Fruit fly (Drosophila melanogaster) whole organism, adult: ENCODE data around the gene CG10132.
A peak's percentile ranks its signal among the peaks of the same experiment; 100 is the strongest.

Experiments
- CG11617 ChIP-seq: fragments of 200-800 bp; sonication (Bioruptor generic); optimal IDR thresholded peaks from 2 replicates; lab custom pipeline; 2017; ENCODE audit warnings: mild to moderate bottlenecking, missing biosample characterization, missing genetic modification reagents, missing genetic modification characterization
- CG12768 ChIP-seq: fragments of 200-800 bp; sonication (Bioruptor generic); optimal IDR thresholded peaks from 2 replicates; lab custom pipeline; 2017; ENCODE audit warnings: missing biosample characterization, missing genetic modification characterization, mild to moderate bottlenecking, moderate library complexity, missing genetic modification reagents
- CG14711 ChIP-seq: fragments of 200-800 bp; sonication (Bioruptor generic); optimal IDR thresholded peaks from 2 replicates; lab custom pipeline; 2018; ENCODE audit warnings: missing biosample characterization, mild to moderate bottlenecking, missing genetic modification characterization, moderate library complexity
- CG1620 ChIP-seq: fragments of 200-800 bp; sonication (Bioruptor generic); optimal IDR thresholded peaks from 2 replicates; lab custom pipeline; 2016; ENCODE audit warnings: missing biosample characterization, missing genetic modification characterization
- CG33017 ChIP-seq: fragments of 200-800 bp; sonication (Bioruptor generic); optimal IDR thresholded peaks from 2 replicates; lab custom pipeline; 2018; ENCODE audit warnings: missing biosample characterization, mild to moderate bottlenecking, missing genetic modification characterization, moderate library complexity
- CG5204 ChIP-seq: fragments of 200-800 bp; sonication (Bioruptor generic); optimal IDR thresholded peaks from 2 replicates; lab custom pipeline; 2016; ENCODE audit warnings: missing biosample characterization, missing genetic modification characterization
- CG7045 ChIP-seq: fragments of 200-800 bp; sonication (Bioruptor generic); optimal IDR thresholded peaks from 2 replicates; lab custom pipeline; 2017; ENCODE audit warnings: missing biosample characterization, mild to moderate bottlenecking, missing genetic modification characterization
- CG7101 ChIP-seq: fragments of 200-800 bp; sonication (Bioruptor generic); optimal IDR thresholded peaks from 2 replicates; lab custom pipeline; 2018; ENCODE audit warnings: missing biosample characterization, mild to moderate bottlenecking, missing genetic modification characterization, moderate library complexity
- Clk ChIP-seq: fragments of 200-800 bp; sonication (Bioruptor generic); optimal IDR thresholded peaks from 2 replicates; lab custom pipeline; 2017; ENCODE audit warnings: missing biosample characterization, missing genetic modification characterization
- Crg-1 ChIP-seq: fragments of 200-800 bp; sonication (Bioruptor generic); optimal IDR thresholded peaks from 2 replicates; lab custom pipeline; 2016; ENCODE audit warnings: missing biosample characterization, missing genetic modification characterization
- Hr96 ChIP-seq: fragments of 200-800 bp; sonication (Bioruptor generic); optimal IDR thresholded peaks from 2 replicates; lab custom pipeline; 2016; ENCODE audit warnings: missing biosample characterization, missing genetic modification characterization
- Mnt ChIP-seq: fragments of 200-800 bp; sonication (Bioruptor generic); optimal IDR thresholded peaks from 2 replicates; lab custom pipeline; 2016; ENCODE audit warnings: missing biosample characterization, mild to moderate bottlenecking, missing genetic modification characterization
- bab1 ChIP-seq: fragments of 200-800 bp; sonication (Bioruptor generic); optimal IDR thresholded peaks from 3 replicates; lab custom pipeline; 2019; ENCODE audit warnings: missing biosample characterization, mild to moderate bottlenecking, missing genetic modification characterization, moderate library complexity
- cic ChIP-seq: fragments of 200-800 bp; sonication (Bioruptor generic); optimal IDR thresholded peaks from 2 replicates; lab custom pipeline; 2017; ENCODE audit warnings: missing biosample characterization, mild to moderate bottlenecking, missing genetic modification characterization, moderate library complexity
- cnc ChIP-seq, 2 experiments: fragments of >200 bp; optimal IDR thresholded peaks; 2 replicates each; lab custom pipeline; 2017
- kay ChIP-seq: fragments of 200-800 bp; sonication (Bioruptor generic); peaks from one replicate; lab custom pipeline; 2016; ENCODE audit warnings: missing biosample characterization, missing genetic modification characterization, borderline replicate concordance
- ovo ChIP-seq: fragments of 200-800 bp; sonication (Bioruptor generic); optimal IDR thresholded peaks from 2 replicates; lab custom pipeline; 2016; ENCODE audit warnings: missing biosample characterization, missing genetic modification characterization
- pad ChIP-seq: fragments of 200-800 bp; sonication (Bioruptor generic); optimal IDR thresholded peaks from 3 replicates; lab custom pipeline; 2017; ENCODE audit warnings: missing biosample characterization, missing genetic modification characterization, mild to moderate bottlenecking, moderate library complexity, missing genetic modification reagents
- tj ChIP-seq: fragments of 200-800 bp; sonication (Bioruptor generic); optimal IDR thresholded peaks from 3 replicates; lab custom pipeline; 2017; ENCODE audit warnings: missing biosample characterization, mild to moderate bottlenecking, missing genetic modification characterization, moderate library complexity
- toe ChIP-seq: fragments of 200-800 bp; sonication (Bioruptor generic); optimal IDR thresholded peaks from 2 replicates; lab custom pipeline; 2016; ENCODE audit warnings: missing biosample characterization, missing genetic modification characterization

Gene CG10132

DNA sequence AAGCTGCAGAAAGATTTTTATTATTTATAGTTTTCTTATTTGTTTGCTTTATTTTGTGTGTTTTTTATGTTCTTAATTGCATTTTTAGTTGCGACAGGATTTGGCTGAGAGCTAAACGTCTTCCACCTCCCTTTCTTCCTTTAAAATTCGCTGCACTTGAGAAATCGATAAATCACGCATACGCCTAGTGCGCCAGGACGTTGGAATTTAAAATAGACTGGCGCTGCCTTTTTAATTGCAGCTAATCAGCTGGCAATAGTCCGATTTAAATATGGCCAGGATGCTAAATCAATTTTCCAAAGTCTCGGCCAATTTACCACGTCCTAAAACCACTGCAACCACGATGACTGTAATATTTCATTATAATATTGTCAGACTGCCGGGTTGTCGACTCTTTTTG, 8.2 kb downstream of the CG10132 start:
- TF ChIP-seq CG5204 (GFP tag; lab: Kevin White, UChicago): no peak
- TF ChIP-seq Crg-1 (GFP tag; lab: Kevin White, UChicago): no peak
- no peak for TF ChIP-seq tj (GFP tag; lab: Kevin White, UChicago)
- no peak for TF ChIP-seq toe (GFP tag; lab: Kevin White, UChicago)
- no peak for TF ChIP-seq CG14711
- TF ChIP-seq Clk (GFP tag; lab: Kevin White, UChicago): no peak
- TF ChIP-seq CG7045 (GFP tag; lab: Kevin White, UChicago): no peak
- no peak for TF ChIP-seq pad
- TF ChIP-seq CG12768 (GFP tag; lab: Kevin White, UChicago): no peak
- TF ChIP-seq CG1620: no peak
- TF ChIP-seq Hr96 (GFP tag; lab: Kevin White, UChicago): no peak
- no peak for TF ChIP-seq bab1
- no peak for TF ChIP-seq CG11617 (GFP tag; lab: Kevin White, UChicago)
- TF ChIP-seq CG33017 (tag; lab: Kevin White, UChicago): no peak
- no peak for TF ChIP-seq kay (GFP tag; lab: Kevin White, UChicago)
- no peak for TF ChIP-seq Mnt

DNA sequence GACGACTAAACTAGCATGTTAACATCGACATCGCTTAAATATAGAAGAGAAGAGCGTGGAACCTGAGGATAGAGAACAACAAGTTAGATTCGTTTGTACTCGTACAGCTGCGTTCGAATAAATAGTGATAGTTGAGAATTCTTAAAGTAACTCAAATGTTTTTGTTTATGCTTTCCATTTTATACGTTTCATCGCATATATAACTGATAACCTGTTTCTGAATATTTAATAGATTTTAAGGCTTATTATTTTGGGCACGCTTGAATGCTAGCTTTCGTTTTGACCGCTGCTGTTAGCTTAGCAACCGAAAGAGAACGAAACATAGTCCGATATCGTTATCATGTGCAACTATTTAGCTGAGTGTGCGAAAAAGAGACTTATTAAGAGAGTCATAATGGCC, 9.7 kb downstream of the CG10132 start:
- TF ChIP-seq CG12768 (GFP tag; lab: Kevin White, UChicago) (peak; percentile 99), Crg-1 (GFP tag; lab: Kevin White, UChicago) (peak; percentile 95), kay (GFP tag; lab: Kevin White, UChicago) (peak; percentile 99), CG5204 (GFP tag; lab: Kevin White, UChicago) (peak; percentile 98), Hr96 (GFP tag; lab: Kevin White, UChicago) (peak; percentile 98), cic (GFP tag; lab: Kevin White, UChicago) (peak; percentile 97), Clk (GFP tag; lab: Kevin White, UChicago) (peak; percentile 97), pad (peak; percentile 95), CG7101 (peak; percentile 99), bab1 (peak; percentile 99), CG14711 (peak; percentile 98), Mnt (peak; percentile 92), CG33017 (tag; lab: Kevin White, UChicago) (peak; percentile 100), CG11617 (GFP tag; lab: Kevin White, UChicago) (peak; percentile 99), toe (GFP tag; lab: Kevin White, UChicago) (peak; percentile 96), ovo (GFP tag; lab: Kevin White, UChicago) (peak; percentile 60), cnc (optimal IDR thresholded peaks at IDR 0.05; lab: Kevin White, UChicago) (no peak), CG1620 (peak; percentile 96), CG7045 (GFP tag; lab: Kevin White, UChicago) (peak; percentile 99), tj (GFP tag; lab: Kevin White, UChicago) (peak; percentile 86)

DNA sequence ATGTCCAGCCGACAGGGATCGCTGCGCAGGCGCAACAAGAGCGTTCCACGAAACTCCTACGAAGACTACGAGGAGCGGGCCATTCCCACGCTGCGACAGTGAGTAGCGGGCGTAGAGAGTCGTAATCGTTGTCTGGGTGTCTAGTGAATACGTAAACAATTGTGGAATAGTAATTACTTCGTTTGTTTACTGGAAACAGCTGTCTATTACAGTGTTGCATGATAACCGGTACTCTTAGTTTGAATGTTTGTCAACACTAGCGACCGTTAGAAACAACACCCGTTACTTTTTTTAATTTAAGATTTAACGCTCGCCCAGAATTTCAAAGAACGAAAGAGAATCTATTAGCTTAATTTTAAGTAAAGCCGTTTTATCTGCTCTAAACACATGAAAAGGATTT, 11.5 kb downstream of the CG10132 start, which contains the start of gene CG10165:
Gene CG10165 (minus strand): TSS at position 214 of the 400 bp plus-strand sequence.
- TF ChIP-seq Mnt (peak; percentile 29), CG33017 (tag; lab: Kevin White, UChicago) (no peak), CG7045 (GFP tag; lab: Kevin White, UChicago) (no peak), Clk (GFP tag; lab: Kevin White, UChicago) (no peak), toe (GFP tag; lab: Kevin White, UChicago) (no peak), Hr96 (GFP tag; lab: Kevin White, UChicago) (no peak), CG14711 (peak; percentile 16), bab1 (peak; percentile 2), CG7101 (peak; percentile 26), cic (GFP tag; lab: Kevin White, UChicago) (peak; percentile 25), pad (peak; percentile 10), tj (GFP tag; lab: Kevin White, UChicago) (no peak), Crg-1 (GFP tag; lab: Kevin White, UChicago) (peak; percentile 44), CG1620 (peak; percentile 6), kay (GFP tag; lab: Kevin White, UChicago) (no peak), ovo (GFP tag; lab: Kevin White, UChicago) (peak; percentile 93), CG5204 (GFP tag; lab: Kevin White, UChicago) (no peak), CG12768 (GFP tag; lab: Kevin White, UChicago) (no peak)

DNA sequence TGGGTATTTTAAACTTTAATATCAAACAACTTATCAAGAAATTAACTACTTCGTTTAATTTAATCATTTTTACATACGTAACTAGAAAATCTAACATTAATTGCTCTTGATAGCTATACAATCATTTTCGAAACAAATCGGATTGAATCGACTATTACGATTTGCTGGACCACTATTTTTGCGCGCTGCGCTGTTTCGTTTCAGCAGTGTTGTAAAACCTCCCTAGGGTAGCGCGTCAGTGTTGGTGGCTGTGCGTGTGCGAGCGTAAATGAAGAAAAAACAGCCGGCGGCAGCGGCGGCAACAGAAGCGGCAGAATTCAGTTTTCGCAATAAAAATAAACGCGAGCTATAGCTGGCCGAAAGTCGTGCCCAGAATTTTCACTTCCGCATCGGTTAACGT, 14.6 kb downstream of the CG10132 start, which contains the start of gene CG33116:
Gene CG33116 (plus strand): TSS at position 233 of the 400 bp plus-strand sequence.
- peak; percentile 78 for TF ChIP-seq CG7045 (GFP tag; lab: Kevin White, UChicago)
- TF ChIP-seq pad: peak; percentile 75
- peak; percentile 72 for TF ChIP-seq ovo (GFP tag; lab: Kevin White, UChicago)
- peak; percentile 36 for TF ChIP-seq tj (GFP tag; lab: Kevin White, UChicago)
- peak; percentile 81 for TF ChIP-seq CG14711
- peak; percentile 85 for TF ChIP-seq Mnt
- TF ChIP-seq bab1: peak; percentile 78
- peak; percentile 30 for TF ChIP-seq cic (GFP tag; lab: Kevin White, UChicago)
- peak; percentile 88 for TF ChIP-seq CG7101
- TF ChIP-seq CG5204 (GFP tag; lab: Kevin White, UChicago): peak; percentile 67
- peak; percentile 75 for TF ChIP-seq toe (GFP tag; lab: Kevin White, UChicago)
- peak; percentile 79 for TF ChIP-seq Hr96 (GFP tag; lab: Kevin White, UChicago)
- peak; percentile 88 for TF ChIP-seq CG33017 (tag; lab: Kevin White, UChicago)
- TF ChIP-seq Crg-1 (GFP tag; lab: Kevin White, UChicago): peak; percentile 89
- peak; percentile 35 for TF ChIP-seq Clk (GFP tag; lab: Kevin White, UChicago)
- peak; percentile 88 for TF ChIP-seq CG12768 (GFP tag; lab: Kevin White, UChicago)
- TF ChIP-seq CG1620: peak; percentile 71
- no peak for TF ChIP-seq kay (GFP tag; lab: Kevin White, UChicago)
- TF ChIP-seq CG11617 (GFP tag; lab: Kevin White, UChicago): peak; percentile 68
- TF ChIP-seq cnc (optimal IDR thresholded peaks at IDR 0.05; lab: Kevin White, UChicago): no peak

DNA sequence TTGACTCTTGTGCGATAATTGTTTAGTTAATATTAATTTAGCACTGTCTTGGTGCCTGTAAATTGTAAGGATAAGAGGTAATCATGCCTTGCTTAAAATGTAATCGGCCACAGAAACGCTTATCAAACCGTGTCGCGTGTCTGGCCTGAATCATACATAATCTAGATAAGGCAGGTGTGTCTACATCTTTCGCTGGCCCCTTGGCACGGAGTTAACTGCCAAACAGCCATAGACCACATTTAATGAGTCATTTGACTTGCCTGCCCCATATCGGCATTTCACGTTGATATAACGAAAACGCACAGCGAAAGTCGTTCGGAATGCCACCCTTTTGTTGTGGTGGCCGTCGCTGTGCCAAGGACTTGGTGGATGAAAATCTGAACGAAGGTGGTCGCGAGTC, 16.6 kb downstream of the CG10132 start, which contains the start of gene CG31697:
Gene CG31697 (plus strand): TSS at position 215 of the 400 bp plus-strand sequence.
- TF ChIP-seq tj (GFP tag; lab: Kevin White, UChicago) (no peak), pad (no peak), ovo (GFP tag; lab: Kevin White, UChicago) (no peak), Crg-1 (GFP tag; lab: Kevin White, UChicago) (no peak), CG1620 (no peak), kay (GFP tag; lab: Kevin White, UChicago) (no peak), CG33017 (tag; lab: Kevin White, UChicago) (no peak), cnc (optimal IDR thresholded peaks at IDR 0.05; lab: Kevin White, UChicago) (no peak)
